Fruit fly (Drosophila melanogaster) whole organism, pupa: ENCODE measurements around the gene CG4364.

ENCODE experiments used
- CG10348 ChIP-seq: fragments of 200-800 bp; sonication (Bioruptor generic); IDR thresholded peaks from 2 replicates; pipeline ENCODE4 v1.3.6; 2022; ENCODE audit warnings: missing biosample characterization, missing genetic modification characterization
- CG12605 ChIP-seq: fragments of 200-800 bp; sonication (Bioruptor generic); IDR thresholded peaks from 2 replicates; pipeline ENCODE4 v1.3.6; 2022; ENCODE audit warnings: missing biosample characterization, missing genetic modification characterization
- CG13204 ChIP-seq: fragments of 200-800 bp; sonication (Bioruptor generic); optimal IDR thresholded peaks from 2 replicates; lab custom pipeline; 2018; ENCODE audit warnings: missing biosample characterization, mild to moderate bottlenecking, missing genetic modification characterization, moderate library complexity
- CG14655 ChIP-seq: fragments of 200-800 bp; sonication (Bioruptor generic); optimal IDR thresholded peaks from 3 replicates; lab custom pipeline; 2017; ENCODE audit warnings: mild to moderate bottlenecking, missing biosample characterization, missing genetic modification reagents, missing genetic modification characterization
- CG15710 ChIP-seq: fragments of 200-800 bp; sonication (Bioruptor generic); optimal IDR thresholded peaks from 2 replicates; lab custom pipeline; 2018; ENCODE audit warnings: missing biosample characterization, mild to moderate bottlenecking, missing genetic modification characterization, moderate library complexity
- CG17806 ChIP-seq: fragments of 200-800 bp; sonication (Bioruptor generic); optimal IDR thresholded peaks from 2 replicates; lab custom pipeline; 2018; ENCODE audit warnings: missing biosample characterization, mild to moderate bottlenecking, missing genetic modification characterization, moderate library complexity
- CG32121 ChIP-seq: fragments of 200-800 bp; sonication (Bioruptor generic); IDR thresholded peaks from 2 replicates; pipeline ENCODE4 v1.3.6; 2022; ENCODE audit warnings: missing biosample characterization, missing genetic modification characterization
- CG34367 ChIP-seq: fragments of 200-800 bp; sonication (Bioruptor generic); optimal IDR thresholded peaks from 2 replicates; lab custom pipeline; 2018; ENCODE audit warnings: missing biosample characterization, mild to moderate bottlenecking, missing genetic modification characterization
- CG4496 ChIP-seq: fragments of 200-800 bp; sonication (Bioruptor generic); IDR thresholded peaks from 3 replicates; pipeline ENCODE4 v1.3.6; 2022; ENCODE audit warnings: missing biosample characterization, missing genetic modification characterization
- CG8159 ChIP-seq: fragments of 200-800 bp; sonication (Bioruptor generic); optimal IDR thresholded peaks from 3 replicates; lab custom pipeline; 2018; ENCODE audit warnings: missing biosample characterization, mild to moderate bottlenecking, missing genetic modification characterization, moderate library complexity
- CG8301 ChIP-seq: fragments of 200-800 bp; sonication (Bioruptor generic); optimal IDR thresholded peaks from 2 replicates; lab custom pipeline; 2018; ENCODE audit warnings: missing biosample characterization, mild to moderate bottlenecking, missing genetic modification characterization
- CG9948 ChIP-seq: fragments of 200-800 bp; sonication (Bioruptor generic); optimal IDR thresholded peaks from 2 replicates; lab custom pipeline; 2018; ENCODE audit warnings: missing biosample characterization, mild to moderate bottlenecking, missing genetic modification characterization, moderate library complexity
- D1 ChIP-seq: fragments of 200-800 bp; sonication (Bioruptor generic); optimal IDR thresholded peaks from 2 replicates; lab custom pipeline; 2018; ENCODE audit warnings: missing biosample characterization, mild to moderate bottlenecking, missing genetic modification characterization, moderate library complexity
- EcR ChIP-seq: fragments of 200-800 bp; sonication (Bioruptor generic); optimal IDR thresholded peaks from 3 replicates; lab custom pipeline; 2019; ENCODE audit warnings: missing biosample characterization, missing genetic modification characterization, mild to moderate bottlenecking, moderate library complexity, missing genetic modification reagents
- Ets98B ChIP-seq: fragments of 200-800 bp; sonication (Bioruptor generic); IDR thresholded peaks from 2 replicates; pipeline ENCODE4 v1.3.6; 2022; ENCODE audit warnings: missing biosample characterization, missing genetic modification characterization
- Pif1A ChIP-seq: fragments of 200-800 bp; sonication (Bioruptor generic); optimal IDR thresholded peaks from 3 replicates; lab custom pipeline; 2016; ENCODE audit warnings: missing biosample characterization, missing genetic modification characterization
- Pif1B ChIP-seq: fragments of 200-800 bp; sonication (Bioruptor generic); optimal IDR thresholded peaks from 3 replicates; lab custom pipeline; 2016; ENCODE audit warnings: missing biosample characterization, missing genetic modification characterization
- Snoo ChIP-seq: fragments of 200-800 bp; sonication (Bioruptor generic); optimal IDR thresholded peaks from 3 replicates; lab custom pipeline; 2017; ENCODE audit warnings: missing biosample characterization, mild to moderate bottlenecking, missing genetic modification characterization, inconsistent platforms
- fd96Ca ChIP-seq: fragments of 200-800 bp; sonication (Bioruptor generic); IDR thresholded peaks from 3 replicates; pipeline ENCODE4 v1.3.6; 2022; ENCODE audit warnings: missing biosample characterization, missing genetic modification characterization
- gl ChIP-seq: fragments of 200-800 bp; sonication (Bioruptor generic); optimal IDR thresholded peaks from 2 replicates; lab custom pipeline; 2018; ENCODE audit warnings: missing biosample characterization, mild to moderate bottlenecking, missing genetic modification characterization
- rn ChIP-seq: fragments of 200-800 bp; sonication (Bioruptor generic); IDR thresholded peaks from 2 replicates; pipeline ENCODE4 v1.3.6; 2022; ENCODE audit warnings: missing biosample characterization, missing genetic modification characterization

The CG4364 gene

DNA sequence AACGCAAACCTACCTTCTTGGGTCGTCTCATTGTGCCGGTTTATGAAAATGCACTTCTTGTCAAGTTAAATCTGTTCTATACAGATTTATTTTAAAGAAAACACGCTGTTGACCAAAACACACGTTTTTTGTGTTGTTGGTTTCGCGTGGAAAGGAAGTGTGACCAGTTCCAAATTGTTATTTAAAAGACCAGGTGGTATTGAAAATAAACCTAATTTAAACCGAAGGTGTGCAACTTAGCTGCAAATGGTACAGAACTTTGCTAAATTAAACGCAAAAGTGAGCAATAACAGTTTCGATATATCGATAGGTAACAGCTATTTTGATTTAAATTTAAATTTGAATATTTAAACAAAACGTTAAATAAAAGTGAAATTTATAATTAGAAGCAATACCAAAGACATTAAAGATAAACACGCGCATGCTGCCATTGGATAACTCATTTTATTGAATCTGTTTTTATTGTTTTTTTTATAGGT, at the start of gene CG4364:
Gene CG4364 (minus strand): TSS at position 165 of the 479 bp plus-strand sequence.
- TF ChIP-seq CG17806 (tag; lab: Kevin White, UChicago) (no peak), Ets98B (GFP tag; lab: Robert Waterston, UW) (no peak), CG14655 (GFP tag; lab: Kevin White, UChicago) (no peak), CG34367 (tag; lab: Kevin White, UChicago) (no peak), fd96Ca (GFP tag; lab: Robert Waterston, UW) (no peak), D1 (tag; lab: Kevin White, UChicago) (no peak), gl (no peak), CG4496 (GFP tag; lab: Robert Waterston, UW) (no peak), CG15710 (tag; lab: Kevin White, UChicago) (no peak), CG32121 (GFP tag; lab: Robert Waterston, UW) (no peak)
- TF ChIP-seq, all 21 proteins: peak for 0

DNA sequence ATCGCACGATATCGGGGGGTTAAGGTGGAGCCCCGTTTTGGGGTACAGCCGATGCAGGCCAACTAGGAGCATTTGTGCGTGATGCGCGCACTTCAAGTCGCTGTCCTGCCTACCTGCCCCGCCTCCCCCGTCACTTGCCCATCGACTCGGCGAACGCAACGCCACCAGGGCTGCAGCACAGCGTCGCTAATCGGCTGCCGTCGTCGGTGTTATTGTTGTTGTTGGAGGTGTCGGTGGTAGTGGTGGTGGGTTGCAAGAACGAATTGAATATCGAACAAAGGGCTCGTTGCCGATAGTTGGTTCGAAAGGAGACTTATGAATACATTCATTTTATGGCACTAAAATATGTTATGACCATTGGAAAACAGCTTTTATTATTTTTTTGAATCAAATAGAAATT, 47.8 kb upstream of the CG4364 start:
- TF ChIP-seq fd96Ca (GFP tag; lab: Robert Waterston, UW) (peak; percentile 87), CG32121 (GFP tag; lab: Robert Waterston, UW) (peak; percentile 63), Ets98B (GFP tag; lab: Robert Waterston, UW) (peak; percentile 68), rn (GFP tag; lab: Robert Waterston, UW) (peak; percentile 34; the same call in 1 of the 2 replicates), CG13204 (GFP tag; lab: Kevin White, UChicago) (no peak), Pif1B (GFP tag; lab: Kevin White, UChicago) (peak; percentile 15), CG9948 (tag; lab: Kevin White, UChicago) (no peak), gl (no peak), Snoo (peak; percentile 2), CG14655 (GFP tag; lab: Kevin White, UChicago) (no peak), CG17806 (tag; lab: Kevin White, UChicago) (no peak), CG10348 (GFP tag; lab: Robert Waterston, UW) (no peak), CG15710 (tag; lab: Kevin White, UChicago) (peak; percentile 35), CG8301 (tag; lab: Kevin White, UChicago) (no peak), CG12605 (peak; percentile 33; the same call in 1 of the 2 replicates), EcR (GFP tag; lab: Kevin White, UChicago) (peak; percentile 45), D1 (tag; lab: Kevin White, UChicago) (no peak), CG8159 (tag; lab: Kevin White, UChicago) (no peak), Pif1A (GFP tag; lab: Kevin White, UChicago) (no peak), CG34367 (tag; lab: Kevin White, UChicago) (no peak), CG4496 (GFP tag; lab: Robert Waterston, UW) (peak; percentile 51)

DNA sequence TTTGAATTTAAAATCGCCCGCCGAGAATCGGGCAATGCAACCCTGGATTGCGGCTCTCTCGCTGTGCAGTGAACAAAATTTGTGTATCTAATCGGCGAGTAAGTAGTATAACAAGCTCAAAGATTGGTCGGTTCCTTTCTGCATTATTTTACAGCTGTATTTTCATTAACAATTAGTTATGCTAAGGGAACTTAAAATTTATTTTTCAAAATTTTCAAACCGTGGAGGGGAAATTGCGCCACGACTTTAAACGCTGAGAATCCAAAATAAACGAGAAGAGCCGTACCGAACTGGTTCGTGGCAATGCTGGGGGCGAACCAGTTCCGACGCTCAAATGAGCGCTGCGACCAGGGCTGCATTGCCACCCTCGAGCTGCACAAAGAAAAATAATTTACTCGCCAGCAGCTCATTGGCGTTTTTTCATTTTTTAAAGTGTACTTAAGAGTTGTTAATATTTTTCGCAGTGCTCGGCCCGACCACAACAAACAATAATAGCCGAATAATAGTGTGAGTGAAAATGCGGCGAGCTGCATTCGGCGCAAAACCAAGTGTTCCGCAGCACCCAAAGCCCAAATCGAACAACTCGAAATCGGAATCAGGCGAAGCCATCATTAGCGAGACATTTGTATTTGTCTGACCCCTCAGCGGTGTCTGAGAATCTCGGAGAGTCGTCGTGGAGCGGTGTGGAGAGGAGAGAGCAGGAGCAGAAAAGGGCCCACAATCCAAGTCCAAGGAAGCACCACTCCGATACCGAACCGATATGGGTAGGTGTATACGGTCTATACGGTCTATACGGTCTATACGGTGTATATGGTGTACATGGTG, 47.1 kb upstream of the CG4364 start, which contains the start of gene zf30C:
Gene zf30C (plus strand): TSS at position 353 of the 825 bp plus-strand sequence.
- TF ChIP-seq CG8301 (tag; lab: Kevin White, UChicago) (peak; percentile 71), EcR (GFP tag; lab: Kevin White, UChicago) (no peak), Pif1B (GFP tag; lab: Kevin White, UChicago) (peak; percentile 85), CG12605 (peak; percentile 73; the same call in 1 of the 2 replicates), gl (no peak), CG9948 (tag; lab: Kevin White, UChicago) (peak; percentile 62), rn (GFP tag; lab: Robert Waterston, UW) (peak; percentile 85), fd96Ca (GFP tag; lab: Robert Waterston, UW) (peak; percentile 89), CG4496 (GFP tag; lab: Robert Waterston, UW) (peak; percentile 89), CG15710 (tag; lab: Kevin White, UChicago) (peak; percentile 51), Pif1A (GFP tag; lab: Kevin White, UChicago) (peak; percentile 94), CG13204 (GFP tag; lab: Kevin White, UChicago) (no peak), D1 (tag; lab: Kevin White, UChicago) (peak; percentile 37), CG32121 (GFP tag; lab: Robert Waterston, UW) (peak; percentile 82), Snoo (peak; percentile 78), CG10348 (GFP tag; lab: Robert Waterston, UW) (peak; percentile 64; the same call in 1 of the 2 replicates), CG14655 (GFP tag; lab: Kevin White, UChicago) (peak; percentile 80), CG34367 (tag; lab: Kevin White, UChicago) (peak; percentile 56), Ets98B (GFP tag; lab: Robert Waterston, UW) (peak; percentile 90), CG17806 (tag; lab: Kevin White, UChicago) (peak; percentile 70), CG8159 (tag; lab: Kevin White, UChicago) (peak; percentile 73)

DNA sequence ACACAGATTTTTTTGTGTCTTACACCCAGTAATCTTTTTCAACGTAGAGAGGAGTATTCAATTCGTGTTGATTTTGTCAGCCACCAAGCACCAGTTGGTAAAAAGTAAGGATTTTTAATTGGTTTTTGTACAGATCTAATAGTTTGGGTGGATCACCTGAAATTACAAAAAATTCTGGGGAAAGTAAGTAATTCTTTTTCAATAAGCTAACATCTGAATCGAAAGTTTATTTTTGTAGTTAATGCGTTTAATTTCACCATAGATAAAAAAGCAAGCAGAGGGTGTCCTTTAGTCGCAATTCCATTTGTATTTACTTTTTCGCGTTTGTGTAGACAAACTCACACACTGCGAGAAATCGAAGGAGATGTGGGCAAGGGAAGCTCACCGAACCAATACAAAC, 43.7 kb upstream of the CG4364 start:
- no peak for TF ChIP-seq CG4496 (GFP tag; lab: Robert Waterston, UW)
- no peak for TF ChIP-seq fd96Ca (GFP tag; lab: Robert Waterston, UW)
- TF ChIP-seq CG14655 (GFP tag; lab: Kevin White, UChicago), result peak; percentile 13
- no peak for TF ChIP-seq CG8301 (tag; lab: Kevin White, UChicago)
- no peak for TF ChIP-seq gl
- TF ChIP-seq CG17806 (tag; lab: Kevin White, UChicago), result no peak
- TF ChIP-seq CG15710 (tag; lab: Kevin White, UChicago), result peak; percentile 30
- TF ChIP-seq CG8159 (tag; lab: Kevin White, UChicago), result peak; percentile 37
- no peak for TF ChIP-seq CG32121 (GFP tag; lab: Robert Waterston, UW)
- TF ChIP-seq Ets98B (GFP tag; lab: Robert Waterston, UW), result no peak
- no peak for TF ChIP-seq D1 (tag; lab: Kevin White, UChicago)
- TF ChIP-seq CG13204 (GFP tag; lab: Kevin White, UChicago), result no peak
- no peak for TF ChIP-seq CG12605
- no peak for TF ChIP-seq rn (GFP tag; lab: Robert Waterston, UW)
- no peak for TF ChIP-seq EcR (GFP tag; lab: Kevin White, UChicago)
- no peak for TF ChIP-seq CG9948 (tag; lab: Kevin White, UChicago)
- TF ChIP-seq CG10348 (GFP tag; lab: Robert Waterston, UW), result no peak
- TF ChIP-seq, all 21 proteins: peak for 3
